Fruit fly (Drosophila melanogaster) whole organism, prepupa: ENCODE results near the gene CheB93a.

Source experiments
- Blimp-1 ChIP-seq: fragments of 200-800 bp; sonication (Bioruptor generic); optimal IDR thresholded peaks from 3 replicates; lab custom pipeline; 2017; ENCODE audit warnings: missing biosample characterization, missing genetic modification characterization, mild to moderate bottlenecking, moderate library complexity, missing genetic modification reagents
- CG10631 ChIP-seq: fragments of 200-800 bp; sonication (Bioruptor generic); optimal IDR thresholded peaks from 2 replicates; lab custom pipeline; 2016; ENCODE audit warnings: missing biosample characterization, missing genetic modification characterization
- CG10669 ChIP-seq: fragments of 200-800 bp; sonication (Bioruptor generic); optimal IDR thresholded peaks from 3 replicates; lab custom pipeline; 2018; ENCODE audit warnings: missing biosample characterization, mild to moderate bottlenecking, missing genetic modification characterization, moderate library complexity
- CG11294 ChIP-seq: fragments of 200-800 bp; sonication (Bioruptor generic); IDR thresholded peaks from 2 replicates; pipeline ENCODE4 v1.3.6; 2022; ENCODE audit warnings: missing biosample characterization, missing genetic modification characterization
- CG11762 ChIP-seq: fragments of 200-800 bp; sonication (Bioruptor generic); optimal IDR thresholded peaks from 3 replicates; lab custom pipeline; 2016; ENCODE audit warnings: missing biosample characterization, missing genetic modification characterization; ENCODE audit not compliant: insufficient read depth
- CG15336 ChIP-seq: fragments of 200-800 bp; sonication (Bioruptor generic); IDR thresholded peaks from 2 replicates; pipeline ENCODE4 v1.3.6; 2022; ENCODE audit warnings: missing biosample characterization, missing genetic modification characterization
- CG3032 ChIP-seq: fragments of 200-800 bp; optimal IDR thresholded peaks from 2 replicates; lab custom pipeline; 2019; ENCODE audit warnings: missing biosample characterization, mild to moderate bottlenecking, missing genetic modification characterization, moderate library complexity
- CG31627 ChIP-seq: fragments of 200-800 bp; sonication (Bioruptor generic); optimal IDR thresholded peaks from 3 replicates; lab custom pipeline; 2016; ENCODE audit warnings: missing biosample characterization, missing genetic modification characterization
- CG32006 ChIP-seq: fragments of 200-800 bp; sonication (Bioruptor generic); optimal IDR thresholded peaks from 3 replicates; lab custom pipeline; 2017; ENCODE audit warnings: missing biosample characterization, mild to moderate bottlenecking, missing genetic modification characterization
- CG34406 ChIP-seq: fragments of 200-800 bp; sonication (Bioruptor generic); optimal IDR thresholded peaks from 3 replicates; lab custom pipeline; 2016; ENCODE audit warnings: missing biosample characterization, missing genetic modification characterization
- CG3919 ChIP-seq: fragments of 200-800 bp; sonication (Bioruptor generic); optimal IDR thresholded peaks from 3 replicates; lab custom pipeline; 2016; ENCODE audit warnings: missing biosample characterization, missing genetic modification characterization
- CG4318 ChIP-seq: fragments of 200-800 bp; sonication (Bioruptor generic); optimal IDR thresholded peaks from 3 replicates; lab custom pipeline; 2017; ENCODE audit warnings: missing biosample characterization, mild to moderate bottlenecking, missing genetic modification characterization
- CG6163 ChIP-seq: fragments of 200-800 bp; sonication (Bioruptor generic); IDR thresholded peaks from 3 replicates; pipeline ENCODE4 v1.3.6; 2022; ENCODE audit warnings: missing biosample characterization, missing genetic modification characterization
- CG6276 ChIP-seq: fragments of 200-800 bp; sonication (Bioruptor generic); optimal IDR thresholded peaks from 2 replicates; lab custom pipeline; 2017; ENCODE audit warnings: missing biosample characterization, mild to moderate bottlenecking, missing genetic modification characterization
- CG6792 ChIP-seq: fragments of 200-800 bp; sonication (Bioruptor generic); optimal IDR thresholded peaks from 3 replicates; lab custom pipeline; 2016; ENCODE audit warnings: missing biosample characterization, missing genetic modification characterization
- CG6808 ChIP-seq: fragments of 200-800 bp; sonication (Bioruptor generic); optimal IDR thresholded peaks from 3 replicates; lab custom pipeline; 2017; ENCODE audit warnings: missing biosample characterization, missing genetic modification characterization, mild to moderate bottlenecking, moderate library complexity, missing genetic modification reagents
- CG6854 ChIP-seq: fragments of 200-800 bp; sonication (Bioruptor generic); optimal IDR thresholded peaks from 2 replicates; lab custom pipeline; 2017; ENCODE audit warnings: missing biosample characterization, mild to moderate bottlenecking, missing genetic modification characterization
- CG7368 ChIP-seq: fragments of 200-800 bp; sonication (Bioruptor generic); optimal IDR thresholded peaks from 3 replicates; lab custom pipeline; 2016; ENCODE audit warnings: missing biosample characterization, missing genetic modification characterization
- CG9139 ChIP-seq: fragments of 200-800 bp; sonication (Bioruptor generic); optimal IDR thresholded peaks from 3 replicates; lab custom pipeline; 2017; ENCODE audit warnings: missing biosample characterization, mild to moderate bottlenecking, missing genetic modification characterization
- Eip75B ChIP-seq: fragments of 200-800 bp; sonication (Bioruptor generic); optimal IDR thresholded peaks from 3 replicates; lab custom pipeline; 2016; ENCODE audit warnings: missing biosample characterization, missing genetic modification characterization
- Eip78C ChIP-seq: fragments of 200-800 bp; sonication (Bioruptor generic); peaks from one replicate; lab custom pipeline; 2016; ENCODE audit warnings: missing biosample characterization, missing genetic modification characterization
- Eip93F ChIP-seq: fragments of 200-800 bp; sonication (Bioruptor generic); optimal IDR thresholded peaks from 2 replicates; lab custom pipeline; 2016; ENCODE audit warnings: missing biosample characterization, mild to moderate bottlenecking, missing genetic modification characterization
- Ets21C ChIP-seq: fragments of 200-800 bp; sonication (Bioruptor generic); optimal IDR thresholded peaks from 3 replicates; lab custom pipeline; 2016; ENCODE audit warnings: missing biosample characterization, missing genetic modification characterization
- Ets96B ChIP-seq: fragments of 200-800 bp; optimal IDR thresholded peaks from 2 replicates; lab custom pipeline; 2019; ENCODE audit warnings: missing biosample characterization, mild to moderate bottlenecking, missing genetic modification characterization, moderate library complexity
- Gug ChIP-seq: fragments of 200-800 bp; sonication (Bioruptor generic); IDR thresholded peaks from 2 replicates; pipeline ENCODE4 v1.3.6; 2022; ENCODE audit warnings: missing biosample characterization, missing genetic modification characterization
- Hr38 ChIP-seq: sonication (Bioruptor generic); optimal IDR thresholded peaks from 2 replicates; lab custom pipeline; 2016; ENCODE audit warnings: missing biosample characterization, missing genetic modification characterization
- Hr39 ChIP-seq: fragments of 200-800 bp; sonication (Bioruptor generic); optimal IDR thresholded peaks from 2 replicates; lab custom pipeline; 2016; ENCODE audit warnings: missing biosample characterization, missing genetic modification characterization
- Hr4 ChIP-seq: fragments of 200-800 bp; sonication (Bioruptor generic); optimal IDR thresholded peaks from 3 replicates; lab custom pipeline; 2016; ENCODE audit warnings: missing biosample characterization, missing genetic modification characterization
- Lpt ChIP-seq: fragments of 200-800 bp; sonication (Bioruptor generic); optimal IDR thresholded peaks from 3 replicates; lab custom pipeline; 2016; ENCODE audit warnings: missing biosample characterization, missing genetic modification characterization
- Smox ChIP-seq: fragments of 200-800 bp; sonication (Bioruptor generic); optimal IDR thresholded peaks from 3 replicates; lab custom pipeline; 2016; ENCODE audit warnings: missing biosample characterization, missing genetic modification characterization
- achi ChIP-seq: fragments of 200-800 bp; sonication (Bioruptor generic); optimal IDR thresholded peaks from 3 replicates; lab custom pipeline; 2016; ENCODE audit warnings: missing biosample characterization, missing genetic modification characterization
- acj6 ChIP-seq: fragments of 200-800 bp; sonication (Bioruptor generic); optimal IDR thresholded peaks from 3 replicates; lab custom pipeline; 2016; ENCODE audit warnings: missing biosample characterization, missing genetic modification characterization
- cyc ChIP-seq: fragments of 200-800 bp; sonication (Bioruptor generic); optimal IDR thresholded peaks from 3 replicates; lab custom pipeline; 2016; ENCODE audit warnings: missing biosample characterization, missing genetic modification characterization
- dsx ChIP-seq: fragments of 200-800 bp; optimal IDR thresholded peaks from 3 replicates; lab custom pipeline; 2019; ENCODE audit warnings: missing biosample characterization, mild to moderate bottlenecking, missing genetic modification characterization, moderate library complexity; ENCODE audit not compliant: poor library complexity, severe bottlenecking
- eg ChIP-seq: fragments of 200-800 bp; sonication (Bioruptor generic); IDR thresholded peaks from 3 replicates; pipeline ENCODE4 v1.3.6; 2022; ENCODE audit warnings: missing biosample characterization, missing genetic modification characterization
- fd59A ChIP-seq: fragments of 200-800 bp; sonication (Bioruptor generic); optimal IDR thresholded peaks from 2 replicates; lab custom pipeline; 2017; ENCODE audit warnings: missing biosample characterization, mild to moderate bottlenecking, missing genetic modification characterization, missing genetic modification reagents
- fd85E ChIP-seq: fragments of 200-800 bp; sonication (Bioruptor generic); optimal IDR thresholded peaks from 3 replicates; lab custom pipeline; 2016; ENCODE audit warnings: missing biosample characterization, missing genetic modification characterization
- fkh ChIP-seq: fragments of 200-800 bp; sonication (Bioruptor generic); optimal IDR thresholded peaks from 3 replicates; lab custom pipeline; 2017; ENCODE audit warnings: missing biosample characterization, mild to moderate bottlenecking, missing genetic modification characterization, moderate library complexity
- lz ChIP-seq: fragments of 200-800 bp; sonication (Bioruptor generic); optimal IDR thresholded peaks from 3 replicates; lab custom pipeline; 2016; ENCODE audit warnings: missing biosample characterization, missing genetic modification characterization
- net ChIP-seq: fragments of 200-800 bp; sonication (Bioruptor generic); optimal IDR thresholded peaks from 3 replicates; lab custom pipeline; 2016; ENCODE audit warnings: missing biosample characterization, missing genetic modification characterization
- pdm3 ChIP-seq: fragments of 200-800 bp; sonication (Bioruptor generic); optimal IDR thresholded peaks from 3 replicates; lab custom pipeline; 2016; ENCODE audit warnings: missing biosample characterization, missing genetic modification characterization
- spab ChIP-seq: fragments of 200-800 bp; sonication (Bioruptor generic); optimal IDR thresholded peaks from 2 replicates; lab custom pipeline; 2017; ENCODE audit warnings: missing biosample characterization, mild to moderate bottlenecking, missing genetic modification characterization, missing genetic modification reagents
- ss ChIP-seq, 2 experiments: fragments of 200-800 bp; sonication (Bioruptor generic); optimal IDR thresholded peaks; 2 replicates in 1 of 2; 3 replicates in 1 of 2; lab custom pipeline; 2017 to 2018; ENCODE audit warnings: mild to moderate bottlenecking in 2 of 2, missing biosample characterization in 2 of 2, missing genetic modification characterization in 2 of 2, moderate library complexity in 1 of 2
- svp ChIP-seq: fragments of 200-800 bp; sonication (Bioruptor generic); peaks from one replicate; lab custom pipeline; 2016; ENCODE audit warnings: missing biosample characterization, missing genetic modification characterization
- topi ChIP-seq: fragments of 200-800 bp; sonication (Bioruptor generic); optimal IDR thresholded peaks from 3 replicates; lab custom pipeline; 2016; ENCODE audit warnings: missing biosample characterization, missing genetic modification characterization
- vri ChIP-seq: fragments of 200-800 bp; sonication (Bioruptor generic); optimal IDR thresholded peaks from 3 replicates; lab custom pipeline; 2016; ENCODE audit warnings: missing biosample characterization, mild to moderate bottlenecking, missing genetic modification characterization

The CheB93a gene

DNA sequence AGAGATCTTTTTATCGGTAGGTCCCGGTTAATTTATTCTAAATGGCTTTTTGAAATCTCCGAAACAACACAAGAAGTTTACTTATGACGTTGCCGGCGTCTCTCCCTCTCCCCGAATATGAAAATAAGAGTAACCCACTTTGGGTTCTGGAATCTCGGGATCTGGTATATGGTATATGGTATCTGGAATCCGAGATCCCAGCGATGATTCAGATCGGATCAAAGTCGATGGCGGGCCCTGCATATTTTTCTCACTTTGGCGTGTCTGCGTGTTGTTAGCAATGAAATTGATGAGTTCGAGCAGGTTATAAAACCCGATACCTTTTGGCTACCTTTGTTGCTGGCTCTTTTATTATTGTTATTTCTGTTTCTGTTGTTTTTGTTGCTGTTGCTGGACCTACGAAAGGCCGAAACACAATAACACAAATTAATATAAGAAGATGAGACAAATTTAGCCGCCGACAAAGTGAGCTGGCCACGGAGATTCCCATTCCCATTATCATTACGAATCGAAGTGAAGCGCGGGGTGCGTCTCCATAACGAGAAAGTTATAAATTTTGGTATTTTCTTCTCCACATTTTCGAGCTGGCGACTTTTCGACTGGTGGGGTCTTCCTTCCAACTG is 7.9 kb downstream of the CheB93a start:
- TF ChIP-seq Blimp-1 (peak; percentile 17), CG6792 (no peak)

DNA sequence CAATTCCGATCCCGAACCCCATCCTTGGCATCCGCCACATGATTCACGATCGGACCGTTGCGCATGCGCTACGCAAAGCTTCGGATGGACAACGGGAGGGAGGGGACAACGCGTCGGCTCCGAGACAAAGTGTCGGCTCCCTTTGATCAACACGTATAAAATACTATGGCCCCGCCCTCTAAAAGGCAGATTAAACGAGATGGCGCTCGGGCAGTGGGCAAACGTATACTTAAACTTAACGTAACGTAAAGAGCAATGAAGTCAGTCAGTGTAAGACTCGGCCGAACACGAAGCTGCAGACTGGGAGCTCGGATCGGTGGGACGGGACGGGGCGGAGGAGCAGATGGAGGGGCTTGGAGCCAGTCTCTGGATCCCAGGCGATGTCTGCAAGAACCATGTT is 9.6 kb downstream of the CheB93a start:
- no peak for TF ChIP-seq Eip93F
- peak in 1 of 2 experiments; percentile 54 for TF ChIP-seq ss (GFP tag; optimal IDR thresholded peaks at IDR 0.05; lab: Kevin White, UChicago)
- TF ChIP-seq CG10631 (GFP tag; lab: Kevin White, UChicago), result no peak
- TF ChIP-seq, all 60 proteins: peak for 1

DNA sequence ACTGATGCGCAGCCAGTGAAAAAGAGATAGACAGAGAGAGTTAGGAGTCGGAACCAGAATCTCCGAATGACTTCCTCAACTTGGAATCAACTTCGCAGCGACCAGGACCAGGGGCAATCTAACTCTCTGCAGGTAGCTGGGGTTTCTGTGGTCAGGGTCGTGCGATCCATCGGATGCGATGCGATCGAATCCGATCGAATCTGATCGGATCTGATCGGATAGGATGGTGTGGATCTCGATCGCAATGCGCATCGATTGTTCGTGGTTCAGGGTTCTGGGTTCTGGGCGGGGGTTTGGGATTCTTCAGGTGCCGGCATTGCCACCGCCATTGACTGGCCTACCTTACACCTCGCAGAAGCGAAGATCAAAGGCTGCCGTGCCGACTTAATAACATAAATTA is 12.0 kb downstream of the CheB93a start:
- no peak for TF ChIP-seq Gug (GFP tag; lab: Robert Waterston, UW)
- no peak for TF ChIP-seq CG11294
- TF ChIP-seq CG4318 (GFP tag; lab: Kevin White, UChicago), result no peak
- no peak for TF ChIP-seq pdm3 (GFP tag; lab: Kevin White, UChicago)
- no peak for TF ChIP-seq CG32006
- no peak for TF ChIP-seq CG6792

DNA sequence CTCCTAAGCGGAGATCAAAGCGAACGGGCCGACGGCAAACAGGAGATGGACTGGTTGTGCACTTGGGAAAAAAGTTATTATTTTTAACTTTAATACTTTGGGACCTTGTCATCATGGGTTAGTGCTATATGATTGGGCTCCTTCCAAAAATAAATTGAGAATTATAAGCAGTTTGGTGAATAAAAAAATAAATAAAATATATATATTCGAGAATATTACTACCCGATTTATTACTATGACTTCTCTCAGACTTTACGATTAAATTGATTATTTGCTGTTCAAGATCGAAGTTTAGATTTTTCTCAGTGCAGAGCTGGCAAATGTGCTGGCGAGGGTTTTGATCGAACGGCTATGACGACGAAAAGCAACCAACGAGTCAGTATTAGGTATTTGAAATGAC is 12.7 kb downstream of the CheB93a start:
- TF ChIP-seq net (no peak), Hr4 (GFP tag; lab: Kevin White, UChicago) (no peak), CG4318 (GFP tag; lab: Kevin White, UChicago) (no peak), Lpt (GFP tag; lab: Kevin White, UChicago) (peak; percentile 0), Ets96B (tag; lab: Kevin White, UChicago) (peak; percentile 32), CG34406 (GFP tag; lab: Kevin White, UChicago) (no peak), CG10669 (GFP tag; lab: Kevin White, UChicago) (peak; percentile 52), dsx (GFP tag; lab: Kevin White, UChicago) (no peak), vri (GFP tag; lab: Kevin White, UChicago) (no peak), CG6276 (GFP tag; lab: Kevin White, UChicago) (peak; percentile 45), pdm3 (GFP tag; lab: Kevin White, UChicago) (no peak), Eip75B (no peak), eg (GFP tag; lab: Robert Waterston, UW) (peak; percentile 43; the same call in 2 of the 3 replicates), acj6 (GFP tag; lab: Kevin White, UChicago) (no peak), CG6808 (GFP tag; lab: Kevin White, UChicago) (peak; percentile 33), CG31627 (GFP tag; lab: Kevin White, UChicago) (no peak), achi (no peak), Ets21C (GFP tag; lab: Kevin White, UChicago) (no peak), CG6163 (GFP tag; lab: Robert Waterston, UW) (0 out of 3 replicates have a peak, but pooled peaks have one; percentile 27), fd85E (GFP tag; lab: Kevin White, UChicago) (no peak), CG9139 (GFP tag; lab: Kevin White, UChicago) (no peak), Hr39 (GFP tag; lab: Kevin White, UChicago) (no peak), CG11762 (GFP tag; lab: Kevin White, UChicago) (no peak), lz (no peak), Smox (GFP tag; lab: Kevin White, UChicago) (no peak), fkh (GFP tag; lab: Kevin White, UChicago) (no peak), Blimp-1 (no peak), topi (GFP tag; lab: Kevin White, UChicago) (peak; percentile 1), svp (GFP tag; lab: Kevin White, UChicago) (peak; percentile 19), spab (peak; percentile 19), Eip78C (GFP tag; lab: Kevin White, UChicago) (peak; percentile 53), CG32006 (peak; percentile 10), Hr38 (GFP tag; lab: Kevin White, UChicago) (no peak), CG7368 (no peak), CG3919 (peak; percentile 31), CG3032 (tag; lab: Kevin White, UChicago) (peak; percentile 43), CG6854 (GFP tag; lab: Kevin White, UChicago) (no peak), CG15336 (GFP tag; lab: Robert Waterston, UW) (no peak), CG6792 (no peak), cyc (GFP tag; lab: Kevin White, UChicago) (no peak), fd59A (no peak)
